Worm (Caenorhabditis elegans): Measurements from ENCODE around the gene spig-3.

spig-3 gene

DNA sequence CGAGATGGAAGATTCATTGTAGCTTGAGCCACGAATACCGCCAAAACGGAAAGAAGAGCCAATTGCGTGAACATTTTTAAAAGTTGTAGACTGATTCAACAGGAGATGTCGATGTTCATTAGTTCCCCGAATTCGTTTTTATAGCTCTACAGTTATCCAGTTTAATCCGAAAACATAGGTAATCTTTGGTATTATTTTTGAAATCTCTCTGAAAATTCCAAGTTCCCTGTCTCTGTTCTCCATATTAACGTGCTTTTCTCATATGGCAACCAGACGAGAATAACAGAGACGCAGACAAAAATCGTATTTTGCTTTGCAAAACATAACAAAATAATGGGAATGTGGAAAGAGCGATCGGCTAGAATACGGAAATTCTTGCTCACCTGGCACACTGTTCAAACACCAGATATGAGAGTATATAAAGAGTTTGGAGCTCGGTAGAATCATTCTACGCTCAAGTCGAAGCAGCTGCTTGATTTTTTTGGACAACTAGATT, at the start of gene spig-3, which contains the start of gene F14D7.12:
TSS of gene spig-3 (minus strand) at position 101 of the 496 bp plus-strand sequence.
TSS of gene F14D7.12 (plus strand) at position 446 of the 496 bp plus-strand sequence.
- no peak for TF ChIP-seq W03F9.2 (tag; optimal IDR thresholded peaks at IDR 0.05)

DNA sequence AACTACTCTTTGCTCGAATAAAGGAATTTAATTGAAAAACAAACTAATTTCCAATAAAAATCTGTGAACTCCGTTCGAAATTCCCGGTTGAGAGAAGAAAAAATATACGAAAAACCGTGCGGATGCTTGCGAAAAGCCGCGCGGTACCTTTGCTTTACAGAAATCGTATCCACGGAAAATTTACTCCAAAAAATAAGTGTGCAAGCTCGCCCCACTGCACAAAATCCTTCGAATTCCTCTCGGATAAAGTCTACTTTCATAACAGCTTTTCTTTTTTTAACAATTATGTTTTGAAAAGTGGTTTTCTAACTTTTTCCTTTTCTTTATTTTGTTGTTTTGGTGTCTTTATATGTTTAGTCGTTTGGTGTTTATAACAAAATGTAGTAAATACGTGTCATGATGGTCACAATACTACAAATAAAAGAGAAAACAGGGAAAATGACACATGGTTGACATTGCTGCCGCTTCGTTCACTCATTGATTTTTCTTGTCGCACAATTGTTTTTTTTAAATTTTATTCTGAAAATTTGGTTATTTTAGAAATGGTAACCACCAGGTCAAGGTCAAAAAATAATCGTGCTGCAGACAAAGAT, 47.9 kb upstream of the spig-3 start, which contains the start of gene cept-2:
TSS of gene cept-2 (plus strand) at position 533 of the 593 bp plus-strand sequence.
- TF ChIP-seq W03F9.2 (tag; optimal IDR thresholded peaks at IDR 0.05) (peak; percentile 97), dao-5 (tag; optimal IDR thresholded peaks at IDR 0.05) (no peak), him-1 (tag; optimal IDR thresholded peaks at IDR 0.05) (peak; percentile 59)

ce11 chrV:14341672-14342071, 42.2 kb upstream of the spig-3 start, which contains the start of gene F47B8.10:
Gene F47B8.10, plus strand, starts transcription at chrV:14341972.
- TF ChIP-seq W03F9.2 (tag; optimal IDR thresholded peaks at IDR 0.05): no peak

- TF ChIP-seq him-1 (tag; optimal IDR thresholded peaks at IDR 0.05): no peak
- no peak for TF ChIP-seq dao-5 (tag; optimal IDR thresholded peaks at IDR 0.05)
- TF ChIP-seq W03F9.2 (tag; optimal IDR thresholded peaks at IDR 0.05): no peak
Measured at ce11 chrV:14336655-14337054, 37.2 kb upstream of the spig-3 start, which contains the start of gene srm-6. Gene srm-6, plus strand, starts transcription at chrV:14336955.

ce11 chrV:14334901-14335300, 35.4 kb upstream of the spig-3 start, which contains the start of gene srm-5:
Gene srm-5, plus strand, starts transcription at chrV:14335201.
- TF ChIP-seq W03F9.2 (tag; optimal IDR thresholded peaks at IDR 0.05): no peak

ce11 chrV:14333116-14333515, 33.6 kb upstream of the spig-3 start, which contains the start of gene srm-4:
Gene srm-4, plus strand, starts transcription at chrV:14333416.
- TF ChIP-seq dao-5 (tag; optimal IDR thresholded peaks at IDR 0.05) (no peak), him-1 (tag; optimal IDR thresholded peaks at IDR 0.05) (no peak), W03F9.2 (tag; optimal IDR thresholded peaks at IDR 0.05) (no peak)

ce11 chrV:14331477-14331876, 32.0 kb upstream of the spig-3 start, which contains the start of gene F47B8.8:
Gene F47B8.8, plus strand, starts transcription at chrV:14331733.
- no peak for TF ChIP-seq W03F9.2 (tag; optimal IDR thresholded peaks at IDR 0.05)
- TF ChIP-seq dao-5 (tag; optimal IDR thresholded peaks at IDR 0.05): no peak
- TF ChIP-seq him-1 (tag; optimal IDR thresholded peaks at IDR 0.05): no peak

ce11 chrV:14328806-14329205, 29.3 kb upstream of the spig-3 start, which contains the start of gene pepm-1:
Gene pepm-1, plus strand, starts transcription at chrV:14329106.
- TF ChIP-seq him-1 (tag; optimal IDR thresholded peaks at IDR 0.05) (no peak), dao-5 (tag; optimal IDR thresholded peaks at IDR 0.05) (no peak)

ce11 chrV:14327776-14328175, 28.3 kb upstream of the spig-3 start, which contains the start of gene F47B8.5:
Gene F47B8.5, minus strand, starts transcription at chrV:14327876.
- no peak for TF ChIP-seq W03F9.2 (tag; optimal IDR thresholded peaks at IDR 0.05)
- TF ChIP-seq dao-5 (tag; optimal IDR thresholded peaks at IDR 0.05): no peak
- TF ChIP-seq him-1 (tag; optimal IDR thresholded peaks at IDR 0.05): no peak

DNA sequence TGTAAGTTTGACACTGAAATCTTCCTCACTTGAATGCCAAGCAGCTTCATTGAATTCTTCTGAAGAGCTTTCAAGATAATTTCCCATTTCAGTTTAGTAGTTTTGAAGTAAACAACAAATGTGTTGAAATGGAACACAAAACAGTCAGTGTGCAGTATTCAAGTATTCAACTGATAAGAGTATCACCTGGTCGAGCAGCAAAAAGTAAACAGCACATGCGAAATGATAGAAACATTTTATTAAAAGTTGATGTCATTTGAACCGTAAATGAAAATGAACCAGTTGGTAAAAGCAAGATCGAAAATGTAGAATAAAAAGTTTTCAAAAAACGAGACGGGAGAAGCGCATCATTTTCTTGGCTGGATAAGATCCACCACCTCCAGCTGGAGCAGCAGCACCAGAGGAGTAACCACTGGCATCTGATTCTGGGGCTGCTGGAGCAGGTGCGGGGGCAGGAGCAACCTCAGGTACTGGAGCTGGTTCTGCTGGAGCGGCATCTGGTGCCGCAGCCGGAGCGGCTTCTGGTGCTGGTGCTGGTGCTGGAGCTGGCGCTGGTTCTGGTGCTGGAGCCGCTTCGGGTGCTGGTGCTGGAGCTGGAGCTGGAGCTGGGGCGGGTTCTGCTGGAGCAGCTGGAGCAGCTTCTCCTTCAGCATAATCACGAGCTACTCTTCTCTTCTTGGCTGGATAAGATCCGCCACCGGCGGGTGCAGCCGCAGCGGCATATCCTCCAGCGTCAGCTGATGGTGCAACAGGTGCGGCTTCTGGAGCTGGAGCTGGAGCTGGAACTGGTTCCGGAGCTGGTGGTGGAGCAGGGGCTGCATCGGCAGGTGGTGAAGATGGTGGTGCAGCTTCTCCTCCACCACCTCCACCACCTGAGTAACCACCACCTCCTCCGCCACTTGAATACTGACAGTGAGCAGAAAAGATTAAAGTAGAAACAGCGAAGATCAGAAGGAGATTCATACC, 25.3 kb upstream of the spig-3 start, which contains the start of the genes F47B8.4 and F47B8.18:
TSS of gene F47B8.4 (minus strand) at position 172 of the 966 bp plus-strand sequence.
TSS of gene F47B8.18 (minus strand) at position 963 of the 966 bp plus-strand sequence.
- TF ChIP-seq him-1 (tag; optimal IDR thresholded peaks at IDR 0.05) (no peak), dao-5 (tag; optimal IDR thresholded peaks at IDR 0.05) (no peak), W03F9.2 (tag; optimal IDR thresholded peaks at IDR 0.05) (no peak)

ce11 chrV:14322743-14323142, 23.3 kb upstream of the spig-3 start, which contains the start of gene F47B8.3:
Gene F47B8.3, minus strand, starts transcription at chrV:14323003.
- TF ChIP-seq him-1 (tag; optimal IDR thresholded peaks at IDR 0.05): no peak
- TF ChIP-seq W03F9.2 (tag; optimal IDR thresholded peaks at IDR 0.05): no peak
- TF ChIP-seq dao-5 (tag; optimal IDR thresholded peaks at IDR 0.05): no peak

DNA sequence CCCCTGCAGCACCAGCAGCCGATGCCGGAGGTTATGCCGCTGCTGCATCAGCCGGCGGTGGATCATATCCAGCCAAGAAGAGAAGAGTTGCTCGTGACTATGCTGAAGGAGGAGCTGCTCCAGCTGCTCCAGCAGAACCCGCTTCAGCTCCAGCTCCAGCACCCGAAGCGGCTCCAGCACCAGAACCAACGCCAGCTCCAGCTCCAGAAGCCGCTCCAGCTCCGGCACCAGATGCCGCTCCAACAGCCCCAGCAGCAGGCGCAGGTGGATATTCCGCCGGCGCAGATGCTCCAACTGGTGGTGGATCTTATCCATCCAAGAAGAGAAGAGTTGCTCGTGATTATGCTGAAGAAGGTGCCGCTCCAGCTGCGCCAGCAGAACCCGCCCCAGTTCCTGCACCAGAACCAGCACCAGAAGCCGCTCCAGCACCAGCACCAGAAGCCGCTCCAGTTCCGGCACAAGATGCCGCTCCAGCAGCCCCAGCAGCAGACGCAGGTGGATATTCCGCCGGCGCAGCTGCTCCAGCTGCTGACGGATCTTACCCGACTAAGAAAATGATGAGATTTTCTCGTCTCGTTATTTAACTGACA, 21.4 kb upstream of the spig-3 start:
- no peak for TF ChIP-seq dao-5 (tag; optimal IDR thresholded peaks at IDR 0.05)
- no peak for TF ChIP-seq W03F9.2 (tag; optimal IDR thresholded peaks at IDR 0.05)
- no peak for TF ChIP-seq him-1 (tag; optimal IDR thresholded peaks at IDR 0.05)

DNA sequence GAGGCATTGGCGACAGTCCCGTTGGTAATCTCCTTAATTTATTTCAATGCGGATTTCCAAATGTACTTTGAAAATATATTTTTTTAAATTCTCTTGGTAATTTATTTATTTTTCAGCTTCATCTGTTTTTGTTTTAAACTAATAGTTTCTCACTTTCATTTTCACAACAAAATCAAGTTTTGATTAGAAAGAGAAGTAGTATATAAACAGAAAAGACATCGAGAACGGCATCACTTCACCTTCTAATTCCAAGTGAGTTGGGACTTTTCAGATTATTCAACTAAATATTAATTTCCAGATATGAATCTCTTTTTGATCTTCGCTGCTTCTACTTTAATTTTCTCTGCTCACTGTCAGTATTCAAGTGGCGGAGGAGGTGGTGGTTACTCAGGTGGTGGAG, 20.8 kb upstream of the spig-3 start, which contains the start of gene F47B8.14:
TSS of gene F47B8.14 (plus strand) at position 301 of the 400 bp plus-strand sequence.
- TF ChIP-seq dao-5 (tag; optimal IDR thresholded peaks at IDR 0.05): no peak
